ENCODE assay signal across 4 fruit fly cellular contexts in the genomic region with DNA sequence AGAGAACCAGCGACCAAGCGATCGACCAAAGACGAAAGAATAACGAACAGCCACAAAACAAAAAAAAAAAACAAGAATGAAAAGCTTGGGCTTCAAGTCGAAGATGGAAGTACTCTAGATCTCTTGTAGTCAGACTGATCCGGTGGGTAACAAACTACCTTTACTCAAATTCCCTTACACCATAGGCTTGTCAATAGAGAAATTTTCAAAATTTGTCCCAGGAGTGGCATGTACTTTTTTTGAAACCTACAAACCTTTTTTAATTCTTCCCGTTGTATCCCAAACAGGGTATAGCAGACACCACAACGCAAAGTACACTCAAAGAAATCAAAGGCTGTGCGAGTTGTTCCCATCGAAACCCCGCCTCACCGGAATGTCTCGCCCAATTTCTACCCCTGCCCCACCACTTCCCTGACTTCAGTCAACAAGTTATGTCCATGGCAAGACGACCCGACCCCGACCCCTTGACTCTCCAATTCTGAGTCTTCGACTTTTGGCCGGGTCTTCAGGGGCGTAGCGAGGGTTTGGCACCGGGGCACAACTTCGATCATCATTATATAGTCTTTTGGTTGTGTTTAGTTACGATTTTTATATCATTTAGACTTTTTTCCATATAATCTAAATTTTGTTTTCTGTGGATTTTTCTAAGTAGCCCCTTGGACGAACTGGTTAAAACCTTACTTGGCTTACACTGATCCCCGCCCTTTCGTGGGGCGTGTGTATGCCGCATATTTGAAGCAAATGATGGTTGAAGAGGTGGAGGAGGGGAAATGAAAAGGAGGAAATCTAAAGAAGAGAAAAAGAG.
TF ChIP-seq lines count a peak whose summit lies in the region.

No protein-coding gene starts in this region.

TF ChIP-seq in whole organism, embryonic, 481 proteins besides CTCF, POLR2A, EP300 and RAD21 (continued from another document and continues in another):
- TF ChIP-seq onecut (GFP tag; IDR thresholded peaks at IDR 0.05; lab: Robert Waterston, UW) (0 out of 2 replicates have a peak, but pooled peaks have one; percentile 6), abd-A (tag; optimal IDR thresholded peaks at IDR 0.05; lab: Kevin White, UChicago) (no peak), stc (GFP tag; IDR thresholded peaks at IDR 0.05; lab: Robert Waterston, UW) (no peak), CG15696 (tag; optimal IDR thresholded peaks at IDR 0.05; lab: Kevin White, UChicago) (peak; percentile 27), CG18262 (tag; optimal IDR thresholded peaks at IDR 0.05; lab: Kevin White, UChicago) (peak; percentile 73), CG13424 (tag; optimal IDR thresholded peaks at IDR 0.05; lab: Kevin White, UChicago) (peak; percentile 17), H2.0 (GFP tag; IDR thresholded peaks at IDR 0.05; lab: Robert Waterston, UW) (no peak), B-H2 (GFP tag; optimal IDR thresholded peaks at IDR 0.05; lab: Kevin White, UChicago) (no peak), CkIIα-i1 (GFP tag; IDR thresholded peaks at IDR 0.05; lab: Robert Waterston, UW) (no peak), NK7.1 (GFP tag; optimal IDR thresholded peaks at IDR 0.05; lab: Kevin White, UChicago) (no peak), Fer1 (GFP tag; optimal IDR thresholded peaks at IDR 0.05; lab: Kevin White, UChicago) (no peak), croc (GFP tag; conservative IDR thresholded peaks at IDR 0.05; lab: Robert Waterston, UW) (peak; percentile 33; the same call in 1 of the 3 replicates), CG2712 (tag; optimal IDR thresholded peaks at IDR 0.05; lab: Kevin White, UChicago) (peak; percentile 80), CoRest (tag; optimal IDR thresholded peaks at IDR 0.05; lab: Kevin White, UChicago) (peak; percentile 42), CG7745 (tag; optimal IDR thresholded peaks at IDR 0.05; lab: Kevin White, UChicago) (no peak), lab (GFP tag; optimal IDR thresholded peaks at IDR 0.05; lab: Kevin White, UChicago) (peak; percentile 66), E2f2 (GFP tag; IDR thresholded peaks at IDR 0.05; lab: Robert Waterston, UW) (peak; percentile 26; the same call in 1 of the 2 replicates), pros (GFP tag; optimal IDR thresholded peaks at IDR 0.05; lab: Kevin White, UChicago) (peak; percentile 36), CG7271 (tag; optimal IDR thresholded peaks at IDR 0.05; lab: Kevin White, UChicago) (no peak), lbe (GFP tag; optimal IDR thresholded peaks at IDR 0.05; lab: Kevin White, UChicago) (peak; percentile 91), Hr3 (GFP tag; optimal IDR thresholded peaks at IDR 0.05; lab: Kevin White, UChicago) (peak; percentile 14), Jarid2 (GFP tag; optimal IDR thresholded peaks at IDR 0.05; lab: Kevin White, UChicago) (no peak), ttk (GFP tag; IDR thresholded peaks at IDR 0.05; lab: Robert Waterston, UW) (no peak), HLH4C (GFP tag; IDR thresholded peaks at IDR 0.05; lab: Robert Waterston, UW; ENCODE audit: partially characterized antibody) (no peak), Pdp1 (GFP tag; optimal IDR thresholded peaks at IDR 0.05; lab: Kevin White, UChicago) (peak; percentile 61 to 64), fru (optimal IDR thresholded peaks at IDR 0.05; lab: Kevin White, UChicago) (no peak), Lhr (GFP tag; optimal IDR thresholded peaks at IDR 0.05; lab: Kevin White, UChicago) (no peak), CG3847 (GFP tag; IDR thresholded peaks at IDR 0.05; lab: Robert Waterston, UW) (no peak), CG31365 (tag; optimal IDR thresholded peaks at IDR 0.05; lab: Kevin White, UChicago) (no peak), Trl (optimal IDR thresholded peaks at IDR 0.05; lab: Kevin White, UChicago) (no peak), Trl (GFP tag; optimal IDR thresholded peaks at IDR 0.05; lab: Kevin White, UChicago) (peak; percentile 38)

TF ChIP-seq in whole organism, prepupa, 60 proteins besides CTCF, POLR2A, EP300 and RAD21 (continued from another document and continues in another):
- TF ChIP-seq CG9139 (GFP tag; optimal IDR thresholded peaks at IDR 0.05; lab: Kevin White, UChicago) (peak; percentile 60), fd59A (GFP tag; optimal IDR thresholded peaks at IDR 0.05; lab: Kevin White, UChicago) (peak; percentile 78), dsx (GFP tag; optimal IDR thresholded peaks at IDR 0.05; lab: Kevin White, UChicago; ENCODE audit: poor library complexity, severe bottlenecking) (peak; percentile 65), CG4318 (GFP tag; optimal IDR thresholded peaks at IDR 0.05; lab: Kevin White, UChicago) (peak; percentile 22), CG6808 (GFP tag; optimal IDR thresholded peaks at IDR 0.05; lab: Kevin White, UChicago) (peak; percentile 77), salr (GFP tag; optimal IDR thresholded peaks at IDR 0.05; lab: Kevin White, UChicago) (peak; percentile 67 to 69), Hr4 (GFP tag; optimal IDR thresholded peaks at IDR 0.05; lab: Kevin White, UChicago) (peak; percentile 60), cyc (GFP tag; optimal IDR thresholded peaks at IDR 0.05; lab: Kevin White, UChicago) (peak; percentile 95), Gug (GFP tag; IDR thresholded peaks at IDR 0.05; lab: Robert Waterston, UW) (peak; percentile 67), Blimp-1 (GFP tag; optimal IDR thresholded peaks at IDR 0.05; lab: Kevin White, UChicago) (peak; percentile 80), Eip78C (GFP tag; lab: Kevin White, UChicago) (peak; percentile 96), CG16779 (tag; optimal IDR thresholded peaks at IDR 0.05; lab: Kevin White, UChicago) (peak; percentile 9), CG11294 (GFP tag; IDR thresholded peaks at IDR 0.05; lab: Robert Waterston, UW) (peak; percentile 46; the same call in 1 of the 2 replicates), CG32006 (GFP tag; optimal IDR thresholded peaks at IDR 0.05; lab: Kevin White, UChicago) (peak; percentile 76), dac (GFP tag; optimal IDR thresholded peaks at IDR 0.05; lab: Kevin White, UChicago) (no peak), CG11762 (GFP tag; optimal IDR thresholded peaks at IDR 0.05; lab: Kevin White, UChicago; ENCODE audit: insufficient read depth) (peak; percentile 51), spab (GFP tag; optimal IDR thresholded peaks at IDR 0.05; lab: Kevin White, UChicago) (peak; percentile 71), esn (GFP tag; optimal IDR thresholded peaks at IDR 0.05; lab: Kevin White, UChicago) (peak; percentile 96), Ets96B (tag; optimal IDR thresholded peaks at IDR 0.05; lab: Kevin White, UChicago) (peak; percentile 80), CG15336 (GFP tag; IDR thresholded peaks at IDR 0.05; lab: Robert Waterston, UW) (peak; percentile 66; the same call in 1 of the 2 replicates), CG7368 (GFP tag; optimal IDR thresholded peaks at IDR 0.05; lab: Kevin White, UChicago) (peak; percentile 77), fd85E (GFP tag; optimal IDR thresholded peaks at IDR 0.05; lab: Kevin White, UChicago) (peak; percentile 71), CG3032 (tag; optimal IDR thresholded peaks at IDR 0.05; lab: Kevin White, UChicago) (peak; percentile 83), Lpt (GFP tag; optimal IDR thresholded peaks at IDR 0.05; lab: Kevin White, UChicago) (peak; percentile 56), Ets21C (GFP tag; optimal IDR thresholded peaks at IDR 0.05; lab: Kevin White, UChicago) (peak; percentile 93), svp (GFP tag; lab: Kevin White, UChicago) (peak; percentile 98), CG6163 (GFP tag; IDR thresholded peaks at IDR 0.05; lab: Robert Waterston, UW) (peak; percentile 89), Sox102F (GFP tag; optimal IDR thresholded peaks at IDR 0.05; lab: Kevin White, UChicago) (peak; percentile 96), ss (GFP tag; optimal IDR thresholded peaks at IDR 0.05; lab: Kevin White, UChicago) (peak; percentile 23 to 62), net (GFP tag; optimal IDR thresholded peaks at IDR 0.05; lab: Kevin White, UChicago) (peak; percentile 68), CG34406 (GFP tag; optimal IDR thresholded peaks at IDR 0.05; lab: Kevin White, UChicago) (peak; percentile 84)

TF ChIP-seq in whole organism, pupa, 21 proteins besides CTCF, POLR2A, EP300 and RAD21 (continued from another document):
- TF ChIP-seq gl (tag; optimal IDR thresholded peaks at IDR 0.05; lab: Kevin White, UChicago): peak; percentile 61

TF ChIP-seq in whole organism, wandering third instar larva, 38 proteins besides CTCF, POLR2A, EP300 and RAD21 (continued from another document):
- TF ChIP-seq CrebA (GFP tag; optimal IDR thresholded peaks at IDR 0.05; lab: Kevin White, UChicago; ENCODE audit: borderline replicate concordance) (peak; percentile 24), Rel (GFP tag; optimal IDR thresholded peaks at IDR 0.05; lab: Kevin White, UChicago) (no peak), Rel (tag; optimal IDR thresholded peaks at IDR 0.05; lab: Kevin White, UChicago) (peak; percentile 61), dsf (GFP tag; optimal IDR thresholded peaks at IDR 0.05; lab: Kevin White, UChicago; ENCODE audit: borderline replicate concordance) (peak; percentile 82), usp (GFP tag; optimal IDR thresholded peaks at IDR 0.05; lab: Kevin White, UChicago) (no peak), Dif (GFP tag; optimal IDR thresholded peaks at IDR 0.05; lab: Kevin White, UChicago; ENCODE audit: partially characterized antibody) (no peak), dl (GFP tag; optimal IDR thresholded peaks at IDR 0.05; lab: Kevin White, UChicago; ENCODE audit: insufficient read depth in 1 of 2, partially characterized antibody in 2 of 2) (no peak), sv (GFP tag; optimal IDR thresholded peaks at IDR 0.05; lab: Kevin White, UChicago) (peak; percentile 0), woc (GFP tag; optimal IDR thresholded peaks at IDR 0.05; lab: Kevin White, UChicago) (peak; percentile 96), Hr78 (GFP tag; optimal IDR thresholded peaks at IDR 0.05; lab: Kevin White, UChicago) (no peak), brk (GFP tag; optimal IDR thresholded peaks at IDR 0.05; lab: Kevin White, UChicago) (peak; percentile 89), Jra (GFP tag; optimal IDR thresholded peaks at IDR 0.05; lab: Kevin White, UChicago) (peak; percentile 76), OdsH (GFP tag; optimal IDR thresholded peaks at IDR 0.05; lab: Kevin White, UChicago) (peak; percentile 95), CG9705 (GFP tag; optimal IDR thresholded peaks at IDR 0.05; lab: Kevin White, UChicago) (peak; percentile 82), Sp1 (GFP tag; optimal IDR thresholded peaks at IDR 0.05; lab: Kevin White, UChicago) (peak; percentile 94), pan (optimal IDR thresholded peaks at IDR 0.05; lab: Kevin White, UChicago) (no peak)
